ENCODE assay signal across 5 worm cellular contexts in genomic region chrX:17217050-17217813, ce11.
TF ChIP-seq lines count a peak whose summit lies in the region.

Gene acdh-7, minus strand, starts transcription at chrX:17217105.

TF ChIP-seq in whole organism, L1 larva, 84 proteins besides CTCF, POLR2A, EP300 and RAD21:
- TF ChIP-seq blmp-1 (tag; optimal IDR thresholded peaks at IDR 0.05; lab: Kevin White, UChicago) (peak; percentile 66), lin-14 (GFP tag; optimal IDR thresholded peaks at IDR 0.05; lab: Kevin White, UChicago) (peak; percentile 26), lin-39 (tag; optimal IDR thresholded peaks at IDR 0.05; lab: Kevin White, UChicago) (no peak), efl-3 (GFP tag; optimal IDR thresholded peaks at IDR 0.05; lab: Kevin White, UChicago) (no peak), nhr-20 (tag; optimal IDR thresholded peaks at IDR 0.05; lab: Kevin White, UChicago) (peak; percentile 12), nhr-85 (tag; lab: Kevin White, UChicago) (no peak), jun-1 (tag; optimal IDR thresholded peaks at IDR 0.05; lab: Kevin White, UChicago) (no peak), lin-35 (GFP tag; optimal IDR thresholded peaks at IDR 0.05; lab: Kevin White, UChicago) (no peak), rnt-1 (tag; optimal IDR thresholded peaks at IDR 0.05; lab: Kevin White, UChicago) (peak; percentile 42), efl-1 (optimal IDR thresholded peaks at IDR 0.05; lab: Kevin White, UChicago) (no peak), efl-1 (GFP tag; optimal IDR thresholded peaks at IDR 0.05 in 1 of 2; lab: Kevin White, UChicago) (no peak), egl-13 (tag; optimal IDR thresholded peaks at IDR 0.05; lab: Kevin White, UChicago) (no peak), mab-9 (GFP tag; IDR thresholded peaks at IDR 0.05; lab: Robert Waterston, UW) (no peak), elt-2 (tag; optimal IDR thresholded peaks at IDR 0.05; lab: Kevin White, UChicago) (peak; percentile 24), dpl-1 (GFP tag; optimal IDR thresholded peaks at IDR 0.05; lab: Kevin White, UChicago) (no peak), nhr-71 (tag; optimal IDR thresholded peaks at IDR 0.05; lab: Kevin White, UChicago) (peak; percentile 21), elt-3 (tag; optimal IDR thresholded peaks at IDR 0.05; lab: Kevin White, UChicago) (peak in 2 of 6 experiments; percentile 3 to 69), sup-37 (GFP tag; optimal IDR thresholded peaks at IDR 0.05; lab: Kevin White, UChicago) (no peak)

TF ChIP-seq in whole organism, L3 larva, 47 proteins besides CTCF, POLR2A, EP300 and RAD21:
- TF ChIP-seq nfya-1 (tag; optimal IDR thresholded peaks at IDR 0.05; lab: Kevin White, UChicago; ENCODE audit: insufficient read depth) (peak; percentile 28), ama-1 (optimal IDR thresholded peaks at IDR 0.05; lab: Kevin White, UChicago) (no peak), fkh-10 (GFP tag; optimal IDR thresholded peaks at IDR 0.05; lab: Kevin White, UChicago) (no peak), elt-2 (tag; optimal IDR thresholded peaks at IDR 0.05; lab: Kevin White, UChicago) (peak; percentile 76), nhr-12 (tag; optimal IDR thresholded peaks at IDR 0.05; lab: Kevin White, UChicago) (no peak), pha-4 (tag; optimal IDR thresholded peaks at IDR 0.05; lab: Kevin White, UChicago) (no peak), aly-2 (tag; optimal IDR thresholded peaks at IDR 0.05; lab: Kevin White, UChicago) (no peak), jun-1 (tag; optimal IDR thresholded peaks at IDR 0.05; lab: Kevin White, UChicago) (no peak), elt-3 (tag; optimal IDR thresholded peaks at IDR 0.05; lab: Kevin White, UChicago) (peak in 2 of 3 experiments; percentile 21 to 38), ceh-16 (tag; optimal IDR thresholded peaks at IDR 0.05; lab: Kevin White, UChicago) (no peak), ceh-28 (tag; optimal IDR thresholded peaks at IDR 0.05; lab: Kevin White, UChicago) (peak; percentile 64), nhr-67 (tag; optimal IDR thresholded peaks at IDR 0.05; lab: Kevin White, UChicago) (no peak), fkh-2 (tag; optimal IDR thresholded peaks at IDR 0.05; lab: Kevin White, UChicago) (no peak), nhr-43 (tag; optimal IDR thresholded peaks at IDR 0.05; lab: Kevin White, UChicago; ENCODE audit: poor library complexity, severe bottlenecking) (peak; percentile 14), ceh-82 (tag; optimal IDR thresholded peaks at IDR 0.05; lab: Kevin White, UChicago) (no peak), pqm-1 (tag; optimal IDR thresholded peaks at IDR 0.05; lab: Kevin White, UChicago) (peak; percentile 20), R02D3.7 (tag; optimal IDR thresholded peaks at IDR 0.05; lab: Kevin White, UChicago) (no peak), elt-1 (tag; optimal IDR thresholded peaks at IDR 0.05; lab: Kevin White, UChicago) (no peak), ceh-9 (tag; optimal IDR thresholded peaks at IDR 0.05; lab: Kevin White, UChicago) (no peak), snpc-4 (tag; optimal IDR thresholded peaks at IDR 0.05; lab: Kevin White, UChicago) (no peak)

TF ChIP-seq in whole organism, early embryonic, 17 proteins besides CTCF, POLR2A, EP300 and RAD21:
- TF ChIP-seq tbx-37 (GFP tag; conservative IDR thresholded peaks at IDR 0.05; lab: Robert Waterston, UW) (no peak), ceh-36 (tag; optimal IDR thresholded peaks at IDR 0.05; lab: Kevin White, UChicago) (peak; percentile 21)

TF ChIP-seq in whole organism, midembryonic, 9 proteins besides CTCF, POLR2A, EP300 and RAD21:
- peak; percentile 44; the same call in 1 of the 2 replicates for TF ChIP-seq T22C8.4 (GFP tag; IDR thresholded peaks at IDR 0.05; lab: Robert Waterston, UW)
- no peak for TF ChIP-seq cog-1 (tag; optimal IDR thresholded peaks at IDR 0.05; lab: Kevin White, UChicago)
- TF ChIP-seq ztf-23 (GFP tag; IDR thresholded peaks at IDR 0.05; lab: Robert Waterston, UW), result 0 out of 2 replicates have a peak, but pooled peaks have one; percentile 35
- TF ChIP-seq ref-1 (GFP tag; conservative IDR thresholded peaks at IDR 0.05; lab: Robert Waterston, UW), result no peak

TF ChIP-seq in whole organism, young adult, 124 proteins besides CTCF, POLR2A, EP300 and RAD21:
- TF ChIP-seq B0336.3 (GFP tag; IDR thresholded peaks at IDR 0.05; lab: Robert Waterston, UW), result 0 out of 2 replicates have a peak, but pooled peaks have one; percentile 13
- TF ChIP-seq attf-5 (GFP tag; optimal IDR thresholded peaks at IDR 0.05; lab: Kevin White, UChicago), result peak; percentile 1
- no peak for TF ChIP-seq ztf-18 (tag; optimal IDR thresholded peaks at IDR 0.05; lab: Kevin White, UChicago)
- TF ChIP-seq cebp-1 (GFP tag; IDR thresholded peaks at IDR 0.05; lab: Robert Waterston, UW), result no peak
- TF ChIP-seq cebp-1 (tag; optimal IDR thresholded peaks at IDR 0.05; lab: Kevin White, UChicago), result peak; percentile 24
- peak; percentile 25 for TF ChIP-seq nhr-80 (tag; optimal IDR thresholded peaks at IDR 0.05; lab: Kevin White, UChicago)
- TF ChIP-seq ceh-58 (GFP tag; IDR thresholded peaks at IDR 0.05; lab: Robert Waterston, UW), result no peak
- TF ChIP-seq ama-1 (optimal IDR thresholded peaks at IDR 0.05; lab: Kevin White, UChicago), result no peak
- no peak for TF ChIP-seq ama-1 (GFP tag; optimal IDR thresholded peaks at IDR 0.05; lab: Kevin White, UChicago)
- TF ChIP-seq zfh-2 (GFP tag; conservative IDR thresholded peaks at IDR 0.05; lab: Robert Waterston, UW), result 0 out of 2 replicates have a peak, but pooled peaks have one; percentile 28
- 0 out of 2 replicates have a peak, but pooled peaks have one; percentile 25 for TF ChIP-seq ekl-4 (GFP tag; IDR thresholded peaks at IDR 0.05; lab: Robert Waterston, UW)
TF ChIP-seq in whole organism, young adult: peak in this region for 6.
